Worm (Caenorhabditis elegans) whole organism, L2 larva: ENCODE data around the gene ZK899.5.

Experiments used
- C34F6.9 ChIP-seq: fragments of 150-350 bp; optimal IDR thresholded peaks from 2 replicates; lab custom pipeline; 2014; ENCODE audit warnings: missing biosample characterization, missing genetic modification characterization
- F13H6.1 ChIP-seq: sonication (generic microtip); optimal IDR thresholded peaks from 2 replicates; lab custom pipeline; 2016; ENCODE audit warnings: missing genetic modification characterization, missing compliant biosample characterization
- Y55F3AM.14 ChIP-seq: fragments of 200-800 bp; sonication (Bioruptor generic); optimal IDR thresholded peaks from 2 replicates; lab custom pipeline; 2018; ENCODE audit warnings: mild to moderate bottlenecking, missing genetic modification characterization, missing compliant biosample characterization
- ZK546.5 ChIP-seq: sonication (generic microtip); optimal IDR thresholded peaks from 2 replicates; lab custom pipeline; 2017; ENCODE audit warnings: missing biosample characterization, missing genetic modification characterization
- alr-1 ChIP-seq: fragments of 150-350 bp; optimal IDR thresholded peaks from 2 replicates; lab custom pipeline; 2014; ENCODE audit warnings: missing biosample characterization, missing genetic modification characterization
- aly-2 ChIP-seq: fragments of 150-350 bp; optimal IDR thresholded peaks from 2 replicates; lab custom pipeline; 2014; ENCODE audit warnings: missing biosample characterization, missing genetic modification characterization
- ama-1 ChIP-seq: fragments of 150-350 bp; optimal IDR thresholded peaks from 2 replicates; lab custom pipeline; 2018; ENCODE audit warnings: inconsistent platforms
- blmp-1 ChIP-seq: sonication (generic microtip); optimal IDR thresholded peaks from 2 replicates; lab custom pipeline; 2017; ENCODE audit warnings: missing genetic modification characterization, mild to moderate bottlenecking, missing compliant biosample characterization, antibody characterized with exemption, moderate library complexity; ENCODE audit not compliant: insufficient read depth
- ceh-16 ChIP-seq: fragments of 150-350 bp; optimal IDR thresholded peaks from 2 replicates; lab custom pipeline; 2014; ENCODE audit warnings: missing biosample characterization, missing genetic modification characterization
- ceh-82 ChIP-seq: fragments of 150-350 bp; optimal IDR thresholded peaks from 2 replicates; lab custom pipeline; 2014; ENCODE audit warnings: missing biosample characterization, missing genetic modification characterization
- crh-2 ChIP-seq: sonication (generic microtip); optimal IDR thresholded peaks from 2 replicates; lab custom pipeline; 2017; ENCODE audit warnings: missing biosample characterization, missing genetic modification characterization
- dmd-4 ChIP-seq: sonication (generic microtip); optimal IDR thresholded peaks from 2 replicates; lab custom pipeline; 2017; ENCODE audit warnings: missing biosample characterization, missing genetic modification characterization
- egl-27 ChIP-seq: sonication (generic microtip); optimal IDR thresholded peaks from 3 replicates; lab custom pipeline; 2017; ENCODE audit warnings: missing biosample characterization, missing genetic modification reagents, missing genetic modification characterization
- elt-1 ChIP-seq: fragments of 150-350 bp; optimal IDR thresholded peaks from 2 replicates; lab custom pipeline; 2014; ENCODE audit warnings: missing biosample characterization, missing genetic modification characterization
- fos-1 ChIP-seq: fragments of 150-350 bp; optimal IDR thresholded peaks from 2 replicates; lab custom pipeline; 2014; ENCODE audit warnings: missing biosample characterization, missing genetic modification characterization
- gmeb-1 ChIP-seq: fragments of 150-350 bp; optimal IDR thresholded peaks from 2 replicates; lab custom pipeline; 2014; ENCODE audit warnings: missing biosample characterization, missing genetic modification characterization
- lin-13 ChIP-seq: fragments of 150-350 bp; optimal IDR thresholded peaks from 2 replicates; lab custom pipeline; 2014; ENCODE audit warnings: missing biosample characterization, missing genetic modification reagents, missing genetic modification characterization
- lin-39 ChIP-seq: fragments of 150-350 bp; optimal IDR thresholded peaks from 2 replicates; lab custom pipeline; 2014; ENCODE audit warnings: missing biosample characterization, missing genetic modification reagents, missing genetic modification characterization
- lsy-2 ChIP-seq, 2 experiments: fragments of 150-350 bp in 1 of 2; sonication (generic microtip) in 1 of 2; optimal IDR thresholded peaks; 2 replicates each; lab custom pipeline; 2014 to 2017; ENCODE audit warnings: missing biosample characterization in 2 of 2, missing genetic modification characterization in 2 of 2
- mab-5 ChIP-seq: fragments of 150-350 bp; optimal IDR thresholded peaks from 2 replicates; lab custom pipeline; 2014; ENCODE audit warnings: missing biosample characterization, missing genetic modification characterization
- mdl-1 ChIP-seq, 2 experiments: fragments of 150-350 bp in 1 of 2; sonication (generic microtip) in 1 of 2; optimal IDR thresholded peaks; 2 replicates each; lab custom pipeline; 2017; ENCODE audit warnings: missing biosample characterization in 2 of 2, missing genetic modification characterization in 2 of 2
- nhr-10 ChIP-seq: sonication (generic microtip); optimal IDR thresholded peaks from 2 replicates; lab custom pipeline; 2017; ENCODE audit warnings: missing biosample characterization, missing genetic modification characterization
- nhr-11 ChIP-seq: fragments of 150-350 bp; optimal IDR thresholded peaks from 2 replicates; lab custom pipeline; 2014; ENCODE audit warnings: missing biosample characterization, missing genetic modification characterization
- nhr-129 ChIP-seq: fragments of 150-350 bp; optimal IDR thresholded peaks from 2 replicates; lab custom pipeline; 2014; ENCODE audit warnings: missing biosample characterization, missing genetic modification characterization
- nhr-21 ChIP-seq: fragments of 150-350 bp; optimal IDR thresholded peaks from 2 replicates; lab custom pipeline; 2014; ENCODE audit warnings: missing biosample characterization, missing genetic modification characterization
- nhr-237 ChIP-seq: fragments of 150-350 bp; optimal IDR thresholded peaks from 2 replicates; lab custom pipeline; 2014; ENCODE audit warnings: missing biosample characterization, missing genetic modification characterization
- nhr-25 ChIP-seq: fragments of 150-350 bp; sonication (generic microtip); optimal IDR thresholded peaks from 3 replicates; lab custom pipeline; 2014; ENCODE audit warnings: missing biosample characterization, missing genetic modification characterization
- nhr-77 ChIP-seq: fragments of 150-350 bp; optimal IDR thresholded peaks from 2 replicates; lab custom pipeline; 2014; ENCODE audit warnings: missing biosample characterization, missing genetic modification characterization
- peb-1 ChIP-seq: fragments of 150-350 bp; optimal IDR thresholded peaks from 2 replicates; lab custom pipeline; 2014; ENCODE audit warnings: missing biosample characterization, missing genetic modification characterization
- sem-4 ChIP-seq: fragments of 150-350 bp; optimal IDR thresholded peaks from 2 replicates; lab custom pipeline; 2014; ENCODE audit warnings: missing biosample characterization, missing genetic modification reagents, missing genetic modification characterization
- skn-1 ChIP-seq: sonication (generic microtip); optimal IDR thresholded peaks from 2 replicates; lab custom pipeline; 2017; ENCODE audit warnings: missing biosample characterization, missing genetic modification characterization
- sma-3 ChIP-seq: sonication (generic microtip); optimal IDR thresholded peaks from 2 replicates; lab custom pipeline; 2016; ENCODE audit warnings: missing genetic modification reagents, missing genetic modification characterization, missing compliant biosample characterization
- sma-9 ChIP-seq, 2 experiments: fragments of 150-350 bp in 1 of 2; sonication (generic microtip) in 1 of 2; optimal IDR thresholded peaks; 2 replicates each; lab custom pipeline; 2014 to 2016; ENCODE audit warnings: missing genetic modification characterization in 2 of 2, mild to moderate bottlenecking in 1 of 2, missing biosample characterization in 1 of 2, missing compliant biosample characterization in 1 of 2, missing genetic modification reagents in 1 of 2, moderate library complexity in 1 of 2
- snpc-4 ChIP-seq: fragments of 150-350 bp; optimal IDR thresholded peaks from 2 replicates; lab custom pipeline; 2014; ENCODE audit warnings: missing biosample characterization, missing genetic modification characterization
- unc-39 ChIP-seq: fragments of 150-350 bp; optimal IDR thresholded peaks from 2 replicates; lab custom pipeline; 2014; ENCODE audit warnings: missing biosample characterization, missing genetic modification characterization
- unc-55 ChIP-seq: fragments of 150-350 bp; sonication (generic microtip); optimal IDR thresholded peaks from 3 replicates; lab custom pipeline; 2014; ENCODE audit warnings: missing biosample characterization, missing genetic modification reagents, missing genetic modification characterization
- unc-62 ChIP-seq: fragments of 150-350 bp; optimal IDR thresholded peaks from 2 replicates; lab custom pipeline; 2014; ENCODE audit warnings: missing biosample characterization, missing genetic modification reagents, missing genetic modification characterization
- zag-1 ChIP-seq: fragments of 150-350 bp; optimal IDR thresholded peaks from 2 replicates; lab custom pipeline; 2014; ENCODE audit warnings: missing biosample characterization, missing genetic modification characterization
- ztf-1 ChIP-seq: fragments of 200-800 bp; sonication (Bioruptor generic); conservative IDR thresholded peaks from 2 replicates; pipeline ENCODE4 v1.3.6; 2022; ENCODE audit warnings: missing genetic modification characterization, missing compliant biosample characterization
- ztf-4 ChIP-seq: fragments of 150-350 bp; optimal IDR thresholded peaks from 2 replicates; lab custom pipeline; 2014; ENCODE audit warnings: missing biosample characterization, missing genetic modification characterization

ZK899.5 gene

ce11 chrX:9491439-9491838 lies 30.7 kb upstream of the ZK899.5 start:
- TF ChIP-seq skn-1 (no peak), sma-9 (GFP tag; optimal IDR thresholded peaks at IDR 0.05; lab: Kevin White, UChicago) (peak; percentile 51), sma-9 (tag; optimal IDR thresholded peaks at IDR 0.05; lab: Kevin White, UChicago) (no peak), sma-3 (peak; percentile 52), ceh-16 (tag; lab: Kevin White, UChicago) (no peak), blmp-1 (no peak)

ce11 chrX:9489578-9489977 lies 28.8 kb upstream of the ZK899.5 start:
- TF ChIP-seq crh-2 (no peak), lsy-2 (tag; optimal IDR thresholded peaks at IDR 0.05; lab: Kevin White, UChicago) (no peak), nhr-21 (peak; percentile 31), mdl-1 (tag; optimal IDR thresholded peaks at IDR 0.05; lab: Kevin White, UChicago) (no peak), sma-9 (GFP tag; optimal IDR thresholded peaks at IDR 0.05; lab: Kevin White, UChicago) (peak; percentile 47), sma-9 (tag; optimal IDR thresholded peaks at IDR 0.05; lab: Kevin White, UChicago) (no peak), aly-2 (no peak), sma-3 (peak; percentile 22), nhr-10 (tag; lab: Kevin White, UChicago) (no peak), blmp-1 (peak; percentile 4), lin-13 (no peak), sem-4 (tag; lab: Kevin White, UChicago) (no peak), lin-39 (tag; lab: Kevin White, UChicago) (no peak), gmeb-1 (tag; lab: Kevin White, UChicago) (no peak)

- TF ChIP-seq nhr-21: no peak
- TF ChIP-seq F13H6.1: no peak
Observed at ce11 chrX:9486160-9486559, 25.4 kb upstream of the ZK899.5 start.

- TF ChIP-seq elt-1 (tag; lab: Kevin White, UChicago) (no peak), mab-5 (tag; lab: Kevin White, UChicago) (no peak), unc-39 (tag; lab: Kevin White, UChicago) (no peak), snpc-4 (tag; lab: Kevin White, UChicago) (no peak), nhr-10 (tag; lab: Kevin White, UChicago) (no peak), peb-1 (no peak), lin-13 (no peak), Y55F3AM.14 (GFP tag; lab: Kevin White, UChicago) (no peak), egl-27 (no peak), F13H6.1 (no peak), aly-2 (no peak)
Observed at ce11 chrX:9483754-9484153, 23.0 kb upstream of the ZK899.5 start.

ce11 chrX:9476752-9477151 lies 16.0 kb upstream of the ZK899.5 start:
- TF ChIP-seq nhr-237 (tag; lab: Kevin White, UChicago) (no peak), skn-1 (no peak), mdl-1 (tag; optimal IDR thresholded peaks at IDR 0.05; lab: Kevin White, UChicago) (no peak), unc-62 (GFP tag; lab: Kevin White, UChicago) (no peak), alr-1 (tag; lab: Kevin White, UChicago) (no peak), nhr-11 (tag; lab: Kevin White, UChicago) (no peak), sem-4 (tag; lab: Kevin White, UChicago) (no peak), unc-39 (tag; lab: Kevin White, UChicago) (no peak), sma-9 (GFP tag; optimal IDR thresholded peaks at IDR 0.05; lab: Kevin White, UChicago) (no peak), sma-9 (tag; optimal IDR thresholded peaks at IDR 0.05; lab: Kevin White, UChicago) (no peak), blmp-1 (no peak), unc-55 (GFP tag; lab: Kevin White, UChicago) (no peak), nhr-129 (no peak), mab-5 (tag; lab: Kevin White, UChicago) (no peak), nhr-25 (no peak)

- TF ChIP-seq lsy-2 (tag; optimal IDR thresholded peaks at IDR 0.05; lab: Kevin White, UChicago) (no peak), lin-13 (no peak), snpc-4 (tag; lab: Kevin White, UChicago) (no peak), crh-2 (no peak), skn-1 (no peak), blmp-1 (no peak)
Observed at ce11 chrX:9472170-9472569, 11.4 kb upstream of the ZK899.5 start, which contains the start of gene gap-2. TSS of gene gap-2 (plus strand) at chrX:9472470.

ce11 chrX:9467573-9467972 lies 6.8 kb upstream of the ZK899.5 start:
- TF ChIP-seq zag-1 (tag; lab: Kevin White, UChicago) (peak; percentile 67), ztf-1 (no peak), ZK546.5 (no peak), fos-1 (tag; lab: Kevin White, UChicago) (peak; percentile 69), snpc-4 (tag; lab: Kevin White, UChicago) (no peak), lin-13 (peak; percentile 68), C34F6.9 (tag; lab: Kevin White, UChicago) (peak; percentile 54), nhr-237 (tag; lab: Kevin White, UChicago) (no peak), nhr-11 (tag; lab: Kevin White, UChicago) (no peak), ztf-4 (tag; lab: Kevin White, UChicago) (no peak), sma-9 (GFP tag; optimal IDR thresholded peaks at IDR 0.05; lab: Kevin White, UChicago) (peak; percentile 74), sma-9 (tag; optimal IDR thresholded peaks at IDR 0.05; lab: Kevin White, UChicago) (no peak), Y55F3AM.14 (GFP tag; lab: Kevin White, UChicago) (peak; percentile 47), ama-1 (no peak), aly-2 (no peak), alr-1 (tag; lab: Kevin White, UChicago) (no peak), ceh-82 (no peak), mab-5 (tag; lab: Kevin White, UChicago) (peak; percentile 48), nhr-129 (peak; percentile 85), nhr-77 (tag; lab: Kevin White, UChicago) (peak; percentile 57), dmd-4 (no peak)
